Worm (Caenorhabditis elegans): Measurements from ENCODE around the gene ippk-1.

Gene ippk-1

DNA sequence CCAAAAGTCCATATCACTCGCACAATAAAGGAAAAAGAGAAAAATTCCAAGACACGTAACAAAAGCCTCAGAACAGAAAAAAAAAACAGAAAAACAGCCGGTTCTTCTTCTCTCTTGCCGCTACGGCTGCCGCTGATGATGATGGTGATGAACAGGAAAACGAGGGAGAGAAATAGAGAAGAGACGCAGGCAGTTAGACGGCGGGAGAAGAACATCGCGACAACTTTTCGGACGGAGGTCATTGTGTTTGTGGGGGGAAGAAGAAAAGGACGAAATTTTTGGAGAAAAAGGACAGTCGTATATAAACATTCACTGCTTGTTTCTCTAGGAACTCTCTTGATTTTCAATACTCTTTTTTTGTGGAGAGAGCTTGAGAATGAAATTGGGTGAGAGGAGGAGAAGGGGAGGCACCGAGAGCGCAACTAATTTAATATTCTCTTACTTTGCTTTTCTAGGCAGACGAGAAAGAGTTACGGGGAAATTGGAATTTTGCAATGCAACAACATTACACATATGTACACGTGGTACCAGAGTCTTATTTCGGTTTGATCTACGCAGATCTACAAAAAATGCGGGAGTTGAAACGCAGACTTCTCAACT lies 47.0 kb downstream of the ippk-1 start:
- TF ChIP-seq spr-1 (tag; optimal IDR thresholded peaks at IDR 0.05) (no peak), pha-4 (GFP tag; IDR thresholded peaks at IDR 0.05) (peak; percentile 46; the same call in 1 of the 2 replicates), pha-4 (tag; optimal IDR thresholded peaks at IDR 0.05) (no peak), aha-1 (tag) (peak; percentile 86), nhr-6 (tag; optimal IDR thresholded peaks at IDR 0.05) (peak; percentile 60), hif-1 (tag; optimal IDR thresholded peaks at IDR 0.05) (peak in 1 of 2 experiments; percentile 57), hlh-30 (tag; optimal IDR thresholded peaks at IDR 0.05; ENCODE audit: insufficient read depth) (peak; percentile 47), mep-1 (tag; optimal IDR thresholded peaks at IDR 0.05) (peak; percentile 69), dve-1 (tag; optimal IDR thresholded peaks at IDR 0.05; ENCODE audit: insufficient read depth) (peak; percentile 75), ces-1 (GFP tag; optimal IDR thresholded peaks at IDR 0.05) (peak; percentile 83), unc-62 (GFP tag; optimal IDR thresholded peaks at IDR 0.05 in 1 of 2) (no peak), unc-62 (tag; optimal IDR thresholded peaks at IDR 0.05) (no peak), fkh-10 (GFP tag; optimal IDR thresholded peaks at IDR 0.05) (peak; percentile 77), ztf-7 (tag; optimal IDR thresholded peaks at IDR 0.05) (no peak), nhr-102 (tag; optimal IDR thresholded peaks at IDR 0.05) (no peak), lsy-2 (tag; optimal IDR thresholded peaks at IDR 0.05) (peak in 1 of 2 experiments; percentile 73), ztf-11 (tag; optimal IDR thresholded peaks at IDR 0.05) (no peak), daf-16 (GFP tag; optimal IDR thresholded peaks at IDR 0.05) (no peak), daf-16 (tag; optimal IDR thresholded peaks at IDR 0.05) (peak; percentile 84), mdl-1 (tag; optimal IDR thresholded peaks at IDR 0.05) (peak; percentile 39 to 75), tra-1 (GFP tag; IDR thresholded peaks at IDR 0.05) (0 out of 2 replicates have a peak, but pooled peaks have one; percentile 50), ZK337.2 (GFP tag; IDR thresholded peaks at IDR 0.05) (no peak), nhr-42 (GFP tag; IDR thresholded peaks at IDR 0.05) (no peak), D1046.2 (GFP tag; IDR thresholded peaks at IDR 0.05) (no peak), lin-38 (GFP tag; IDR thresholded peaks at IDR 0.05) (peak; percentile 41), spr-3 (GFP tag; optimal IDR thresholded peaks at IDR 0.05) (no peak), dmd-9 (GFP tag; IDR thresholded peaks at IDR 0.05) (no peak), nhr-48 (tag; optimal IDR thresholded peaks at IDR 0.05) (peak; percentile 66), ceh-62 (tag; optimal IDR thresholded peaks at IDR 0.05) (no peak), nhr-76 (tag; optimal IDR thresholded peaks at IDR 0.05) (no peak), rbr-2 (tag; optimal IDR thresholded peaks at IDR 0.05) (peak; percentile 58), hmg-1.1 (GFP tag; IDR thresholded peaks at IDR 0.05) (peak; percentile 60), hlh-11 (tag; optimal IDR thresholded peaks at IDR 0.05) (peak; percentile 88), dpl-1 (GFP tag; optimal IDR thresholded peaks at IDR 0.05) (peak; percentile 49), nhr-11 (tag; optimal IDR thresholded peaks at IDR 0.05) (peak; percentile 24), pqm-1 (tag; optimal IDR thresholded peaks at IDR 0.05) (peak; percentile 29), ctbp-1 (GFP tag; IDR thresholded peaks at IDR 0.05) (0 out of 2 replicates have a peak, but pooled peaks have one; percentile 40), cey-2 (tag; optimal IDR thresholded peaks at IDR 0.05; ENCODE audit: borderline replicate concordance, insufficient read depth) (peak; percentile 9), nhr-28 (tag; optimal IDR thresholded peaks at IDR 0.05) (peak; percentile 61)

DNA sequence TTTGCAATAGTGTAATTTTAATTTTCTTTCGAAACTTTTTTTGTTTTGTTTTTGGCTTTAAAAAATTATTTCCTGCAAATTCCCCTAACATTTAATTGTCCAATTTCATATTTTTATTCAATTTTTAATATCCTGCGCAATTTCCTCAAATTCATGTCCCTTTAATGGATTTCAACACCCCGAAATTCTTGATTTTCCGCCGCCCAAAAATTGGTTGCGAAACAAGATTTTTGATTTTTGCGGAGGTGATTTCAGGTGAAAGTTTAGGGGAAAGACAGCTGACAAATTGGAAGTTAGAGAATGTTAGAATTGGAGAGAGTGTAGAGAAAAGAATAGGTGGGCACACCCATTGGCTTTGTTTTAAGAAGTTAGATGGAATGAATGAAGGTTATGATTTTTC lies 52.3 kb downstream of the ippk-1 start:
- TF ChIP-seq aha-1 (tag) = peak; percentile 70
- no peak for TF ChIP-seq nhr-6 (tag; optimal IDR thresholded peaks at IDR 0.05)

DNA sequence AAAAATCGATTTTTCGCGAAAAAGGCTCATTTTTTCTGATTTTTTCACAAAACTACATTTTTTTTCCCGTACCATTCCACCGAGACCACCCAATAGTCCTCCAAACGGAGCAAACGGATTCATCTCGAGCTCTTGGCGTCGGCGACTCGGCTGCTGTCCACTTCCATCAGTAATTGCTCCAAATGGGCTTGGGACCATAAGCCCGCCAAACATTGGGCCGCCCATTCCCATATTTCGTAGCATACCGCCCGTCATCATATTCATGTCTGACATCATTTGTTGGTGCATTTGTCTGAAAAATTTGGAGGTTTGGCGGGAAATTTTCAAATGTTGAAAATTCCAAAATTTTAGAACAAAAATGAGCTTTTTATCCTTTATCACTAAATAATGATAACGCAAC lies 56.0 kb downstream of the ippk-1 start:
- TF ChIP-seq unc-62 (GFP tag; optimal IDR thresholded peaks at IDR 0.05 in 1 of 2) = peak in 1 of 2 experiments; percentile 73
- no peak for TF ChIP-seq unc-62 (tag; optimal IDR thresholded peaks at IDR 0.05)
- no peak for TF ChIP-seq ama-1 (optimal IDR thresholded peaks at IDR 0.05)
- no peak for TF ChIP-seq dpl-1 (GFP tag; optimal IDR thresholded peaks at IDR 0.05)
- TF ChIP-seq dve-1 (tag; optimal IDR thresholded peaks at IDR 0.05; ENCODE audit: insufficient read depth) = no peak
- TF ChIP-seq egl-43 (GFP tag; IDR thresholded peaks at IDR 0.05) = 0 out of 2 replicates have a peak, but pooled peaks have one; percentile 30
- no peak for TF ChIP-seq zfp-2 (tag; optimal IDR thresholded peaks at IDR 0.05)
- no peak for TF ChIP-seq cey-2 (tag; optimal IDR thresholded peaks at IDR 0.05; ENCODE audit: borderline replicate concordance, insufficient read depth)
- no peak for TF ChIP-seq madf-9 (GFP tag; conservative IDR thresholded peaks at IDR 0.05)
- no peak for TF ChIP-seq hlh-30 (tag; optimal IDR thresholded peaks at IDR 0.05; ENCODE audit: insufficient read depth)
- TF ChIP-seq dmd-9 (GFP tag; IDR thresholded peaks at IDR 0.05) = 0 out of 2 replicates have a peak, but pooled peaks have one; percentile 21
- TF ChIP-seq snpc-1.2 (GFP tag; IDR thresholded peaks at IDR 0.05) = peak; percentile 17; the same call in 1 of the 2 replicates
- no peak for TF ChIP-seq hmg-1.1 (GFP tag; IDR thresholded peaks at IDR 0.05)
- peak; percentile 67 for TF ChIP-seq sdz-12 (GFP tag; optimal IDR thresholded peaks at IDR 0.05)
- no peak for TF ChIP-seq lin-38 (GFP tag; IDR thresholded peaks at IDR 0.05)
- no peak for TF ChIP-seq pha-4 (GFP tag; IDR thresholded peaks at IDR 0.05)
- no peak for TF ChIP-seq pha-4 (tag; optimal IDR thresholded peaks at IDR 0.05)
- no peak for TF ChIP-seq nhr-77 (tag; optimal IDR thresholded peaks at IDR 0.05)
- TF ChIP-seq nhr-48 (tag; optimal IDR thresholded peaks at IDR 0.05) = no peak
- peak; percentile 60; the same call in 1 of the 2 replicates for TF ChIP-seq lim-7 (GFP tag; IDR thresholded peaks at IDR 0.05)

Measured in whole organism, L4 larva.